Worm (Caenorhabditis elegans): Measurements from ENCODE around the gene ldh-1.

ldh-1 gene

DNA sequence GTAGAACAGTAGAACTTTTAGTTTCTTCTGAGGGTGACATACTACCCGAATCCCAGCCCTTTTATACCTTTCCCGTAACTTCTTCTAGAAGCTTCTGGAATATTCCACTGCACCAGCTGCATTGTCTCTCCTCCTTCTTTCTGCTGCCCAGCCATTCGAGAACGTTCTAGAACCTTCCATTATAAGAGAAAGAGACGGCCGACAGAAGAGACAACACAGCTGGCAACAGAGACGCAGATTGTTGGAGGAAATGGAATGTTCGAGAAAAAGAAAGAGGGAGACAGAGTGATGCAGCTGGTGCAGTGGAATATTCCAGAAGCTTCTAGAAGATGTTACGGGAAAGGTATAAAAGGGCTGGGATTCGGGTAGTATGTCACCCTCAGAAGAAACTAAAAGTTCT, 35.3 kb downstream of the ldh-1 start, which contains the start of the genes F44E5.4 and F44E5.5 (continued):
- TF ChIP-seq ets-4 (GFP tag; optimal IDR thresholded peaks at IDR 0.05) (peak; percentile 92), bed-2 (GFP tag; IDR thresholded peaks at IDR 0.05) (peak; percentile 92), madf-8 (GFP tag; conservative IDR thresholded peaks at IDR 0.05) (0 out of 2 replicates have a peak, but pooled peaks have one; percentile 19), cebp-2 (GFP tag; IDR thresholded peaks at IDR 0.05) (peak; percentile 100), hmg-1.2 (GFP tag; IDR thresholded peaks at IDR 0.05) (peak; percentile 100), zfh-2 (GFP tag; conservative IDR thresholded peaks at IDR 0.05) (peak; percentile 79), tbx-9 (tag; optimal IDR thresholded peaks at IDR 0.05; ENCODE audit: borderline replicate concordance) (peak; percentile 93), C06A6.2 (GFP tag; conservative IDR thresholded peaks at IDR 0.05) (peak; percentile 98), hsf-1 (GFP tag; IDR thresholded peaks at IDR 0.05) (peak; percentile 100), dpff-1 (tag; optimal IDR thresholded peaks at IDR 0.05) (peak; percentile 93), ceh-100 (GFP tag; IDR thresholded peaks at IDR 0.05) (peak; percentile 88), ceh-91 (GFP tag; IDR thresholded peaks at IDR 0.05) (peak; percentile 62), tbp1 (GFP tag; optimal IDR thresholded peaks at IDR 0.05) (peak; percentile 74), Y79H2A.3 (GFP tag; conservative IDR thresholded peaks at IDR 0.05) (peak; percentile 99), Y53F4B.3 (GFP tag; IDR thresholded peaks at IDR 0.05) (peak; percentile 38; the same call in 1 of the 2 replicates), Y56A3A.18 (GFP tag; IDR thresholded peaks at IDR 0.05) (peak; percentile 99), F37B4.10 (GFP tag; IDR thresholded peaks at IDR 0.05) (peak; percentile 95; the same call in 1 of the 2 replicates), zim-3 (tag; optimal IDR thresholded peaks at IDR 0.05) (peak; percentile 99), F57A8.1 (GFP tag; optimal IDR thresholded peaks at IDR 0.05) (peak; percentile 7), attf-3 (GFP tag; conservative IDR thresholded peaks at IDR 0.05) (peak; percentile 83), ceh-27 (GFP tag; optimal IDR thresholded peaks at IDR 0.05) (peak; percentile 83), akir-1 (GFP tag; optimal IDR thresholded peaks at IDR 0.05) (peak; percentile 72), cebp-1 (GFP tag; IDR thresholded peaks at IDR 0.05) (peak; percentile 89), cebp-1 (tag; optimal IDR thresholded peaks at IDR 0.05) (peak; percentile 80), K11D2.4 (GFP tag; IDR thresholded peaks at IDR 0.05) (peak; percentile 99), ztf-25 (GFP tag; IDR thresholded peaks at IDR 0.05) (peak; percentile 75; the same call in 1 of the 2 replicates), madf-10 (tag; optimal IDR thresholded peaks at IDR 0.05) (peak; percentile 79), ztf-3 (GFP tag; optimal IDR thresholded peaks at IDR 0.05) (peak; percentile 98), repo-1 (tag; optimal IDR thresholded peaks at IDR 0.05) (peak; percentile 97), F10E7.11 (tag; optimal IDR thresholded peaks at IDR 0.05) (peak; percentile 97), mel-28 (tag; optimal IDR thresholded peaks at IDR 0.05; ENCODE audit: borderline replicate concordance) (peak; percentile 85), attf-5 (GFP tag; optimal IDR thresholded peaks at IDR 0.05) (peak; percentile 46), sea-2 (GFP tag; IDR thresholded peaks at IDR 0.05) (peak; percentile 99), ZK185.1 (tag; optimal IDR thresholded peaks at IDR 0.05; ENCODE audit: poor library complexity, severe bottlenecking) (peak; percentile 65), B0035.1 (tag; optimal IDR thresholded peaks at IDR 0.05) (peak; percentile 90), nhr-120 (GFP tag; IDR thresholded peaks at IDR 0.05) (peak; percentile 99), ztf-26 (tag; optimal IDR thresholded peaks at IDR 0.05) (peak; percentile 97), aptf-2 (GFP tag; conservative IDR thresholded peaks at IDR 0.05) (peak; percentile 88), nhr-27 (tag; optimal IDR thresholded peaks at IDR 0.05) (peak; percentile 98), C17E4.6 (GFP tag; IDR thresholded peaks at IDR 0.05) (peak; percentile 97), gei-17 (GFP tag; optimal IDR thresholded peaks at IDR 0.05) (peak; percentile 89), chd-7 (tag; optimal IDR thresholded peaks at IDR 0.05) (peak; percentile 99), egl-18 (GFP tag; IDR thresholded peaks at IDR 0.05) (peak; percentile 99), egrh-3 (GFP tag; IDR thresholded peaks at IDR 0.05) (peak; percentile 93), T07F8.4 (tag; optimal IDR thresholded peaks at IDR 0.05) (peak; percentile 55), aptf-3 (GFP tag; IDR thresholded peaks at IDR 0.05) (peak; percentile 100), ztf-28 (GFP tag; IDR thresholded peaks at IDR 0.05) (peak; percentile 79), B0261.1 (tag; optimal IDR thresholded peaks at IDR 0.05) (peak; percentile 40), nfya-2 (GFP tag; IDR thresholded peaks at IDR 0.05) (peak; percentile 96)
